Fruit fly (Drosophila melanogaster) whole organism, embryonic: Measurements from ENCODE around the gene glob1.

ENCODE experiments used
- Aef1 ChIP-seq: fragments of 200-800 bp; sonication (Bioruptor generic); IDR thresholded peaks from 3 replicates; pipeline ENCODE4 v1.3.6; 2022; ENCODE audit warnings: missing biosample characterization, missing genetic modification characterization
- Asciz ChIP-seq: fragments of 200-800 bp; sonication (Bioruptor generic); optimal IDR thresholded peaks from 2 replicates; lab custom pipeline; 2017; ENCODE audit warnings: missing biosample characterization, mild to moderate bottlenecking, missing genetic modification characterization, missing genetic modification reagents
- CG1024 ChIP-seq: fragments of 200-800 bp; sonication (Bioruptor generic); IDR thresholded peaks from 2 replicates; pipeline ENCODE4 v1.3.6; 2022; ENCODE audit warnings: missing biosample characterization, missing genetic modification characterization
- CG11504 ChIP-seq: fragments of 200-800 bp; sonication (Bioruptor generic); optimal IDR thresholded peaks from 3 replicates; lab custom pipeline; 2019; ENCODE audit warnings: missing biosample characterization, mild to moderate bottlenecking, missing genetic modification characterization, moderate library complexity
- CG12236 ChIP-seq: fragments of 200-800 bp; sonication (Bioruptor generic); optimal IDR thresholded peaks from 2 replicates; lab custom pipeline; 2016; ENCODE audit warnings: missing biosample characterization, missing genetic modification characterization
- CG1233 ChIP-seq: fragments of 200-800 bp; sonication (Bioruptor generic); optimal IDR thresholded peaks from 4 replicates; lab custom pipeline; 2018; ENCODE audit warnings: missing biosample characterization, mild to moderate bottlenecking, missing genetic modification characterization
- CG12744 ChIP-seq: fragments of 200-800 bp; sonication (Bioruptor generic); optimal IDR thresholded peaks from 2 replicates; lab custom pipeline; 2016; ENCODE audit warnings: missing biosample characterization, missing genetic modification characterization
- CG13296 ChIP-seq: fragments of 200-800 bp; sonication (Bioruptor generic); optimal IDR thresholded peaks from 3 replicates; lab custom pipeline; 2018; ENCODE audit warnings: missing biosample characterization, mild to moderate bottlenecking, missing genetic modification characterization
- CG14710 ChIP-seq: fragments of 200-800 bp; sonication (Bioruptor generic); optimal IDR thresholded peaks from 3 replicates; lab custom pipeline; 2019; ENCODE audit warnings: missing biosample characterization, mild to moderate bottlenecking, missing genetic modification characterization, moderate library complexity
- CG14860 ChIP-seq: fragments of 200-800 bp; sonication (Bioruptor generic); IDR thresholded peaks from 3 replicates; pipeline ENCODE4 v1.3.6; 2022; ENCODE audit warnings: missing biosample characterization, missing genetic modification characterization; ENCODE audit not compliant: partially characterized antibody
- CG17361 ChIP-seq: fragments of 200-800 bp; sonication (Bioruptor generic); IDR thresholded peaks from 3 replicates; pipeline ENCODE4 v1.3.6; 2022; ENCODE audit warnings: missing biosample characterization, missing genetic modification characterization
- CG18011 ChIP-seq: fragments of 200-800 bp; sonication (Bioruptor generic); optimal IDR thresholded peaks from 2 replicates; lab custom pipeline; 2017; ENCODE audit warnings: missing biosample characterization, missing genetic modification characterization, mild to moderate bottlenecking, moderate library complexity, missing genotype
- CG18262 ChIP-seq: fragments of 200-800 bp; optimal IDR thresholded peaks from 3 replicates; lab custom pipeline; 2019; ENCODE audit warnings: missing biosample characterization, mild to moderate bottlenecking, missing genetic modification characterization, moderate library complexity
- CG2202 ChIP-seq: fragments of 200-800 bp; sonication (Bioruptor generic); optimal IDR thresholded peaks from 2 replicates; lab custom pipeline; 2018; ENCODE audit warnings: missing biosample characterization, mild to moderate bottlenecking, missing genetic modification characterization
- CG32532 ChIP-seq: fragments of 200-800 bp; sonication (Bioruptor generic); IDR thresholded peaks from 2 replicates; pipeline ENCODE4 v1.3.6; 2022; ENCODE audit warnings: missing biosample characterization, missing genetic modification characterization
- CG3995 ChIP-seq: fragments of 200-800 bp; sonication (Bioruptor generic); optimal IDR thresholded peaks from 3 replicates; lab custom pipeline; 2016; ENCODE audit warnings: missing biosample characterization, missing genetic modification characterization
- CG4404 ChIP-seq: fragments of 200-800 bp; sonication (Bioruptor generic); IDR thresholded peaks from 2 replicates; pipeline ENCODE4 v1.3.6; 2022; ENCODE audit warnings: missing biosample characterization, missing genetic modification characterization
- CG4424 ChIP-seq: fragments of 200-800 bp; sonication (Bioruptor generic); optimal IDR thresholded peaks from 3 replicates; lab custom pipeline; 2016; ENCODE audit warnings: missing biosample characterization, missing genetic modification characterization
- CG5245 ChIP-seq: fragments of 200-800 bp; sonication (Bioruptor generic); optimal IDR thresholded peaks from 3 replicates; lab custom pipeline; 2016; ENCODE audit warnings: missing biosample characterization, missing genetic modification characterization
- CG7271 ChIP-seq: fragments of 200-800 bp; sonication (Bioruptor generic); optimal IDR thresholded peaks from 2 replicates; lab custom pipeline; 2018; ENCODE audit warnings: missing biosample characterization, mild to moderate bottlenecking, missing genetic modification characterization, moderate library complexity
- CG8281 ChIP-seq: fragments of 200-800 bp; sonication (Bioruptor generic); optimal IDR thresholded peaks from 2 replicates; lab custom pipeline; 2018; ENCODE audit warnings: missing biosample characterization, mild to moderate bottlenecking, missing genetic modification characterization, moderate library complexity
- CG8924 ChIP-seq: fragments of 200-800 bp; optimal IDR thresholded peaks from 3 replicates; lab custom pipeline; 2019; ENCODE audit warnings: missing biosample characterization, mild to moderate bottlenecking, missing genetic modification characterization, moderate library complexity
- CTCF ChIP-seq: fragments of 200-800 bp; sonication (Bioruptor generic); optimal IDR thresholded peaks from 2 replicates; lab custom pipeline; 2017; ENCODE audit warnings: missing biosample characterization, mild to moderate bottlenecking, missing genetic modification characterization, moderate library complexity
- Jarid2 ChIP-seq: fragments of 200-800 bp; sonication (Bioruptor generic); optimal IDR thresholded peaks from 3 replicates; lab custom pipeline; 2017; ENCODE audit warnings: mild to moderate bottlenecking, missing biosample characterization, missing genetic modification reagents, missing genetic modification characterization
- Optix ChIP-seq: fragments of 200-800 bp; sonication (Bioruptor generic); IDR thresholded peaks from 3 replicates; pipeline ENCODE4 v1.3.6; 2022; ENCODE audit warnings: missing biosample characterization, missing genetic modification characterization
- Ravus ChIP-seq: fragments of 200-800 bp; sonication (Bioruptor generic); IDR thresholded peaks from 2 replicates; pipeline ENCODE4 v1.3.6; 2022; ENCODE audit warnings: missing biosample characterization, missing genetic modification characterization
- Ssrp ChIP-seq: fragments of 200-800 bp; sonication (Bioruptor generic); optimal IDR thresholded peaks from 2 replicates; lab custom pipeline; 2018; ENCODE audit warnings: missing biosample characterization, mild to moderate bottlenecking, missing genetic modification characterization, moderate library complexity
- Trl ChIP-seq, 3 experiments: fragments of >200 bp in 2 of 3; fragments of 200-800 bp in 1 of 3; sonication (Bioruptor generic) in 1 of 3; optimal IDR thresholded peaks; 2 replicates in 1 of 3; 3 replicates in 2 of 3; lab custom pipeline; 2016 to 2017; ENCODE audit warnings: missing biosample characterization in 1 of 3, missing genetic modification characterization in 1 of 3
- ac ChIP-seq: fragments of 200-800 bp; sonication (Bioruptor generic); optimal IDR thresholded peaks from 3 replicates; lab custom pipeline; 2017; ENCODE audit warnings: missing biosample characterization, mild to moderate bottlenecking, missing genetic modification characterization
- bcd ChIP-seq: fragments of 200-800 bp; sonication (Bioruptor generic); optimal IDR thresholded peaks from 2 replicates; lab custom pipeline; 2017; ENCODE audit warnings: missing biosample characterization, mild to moderate bottlenecking, missing genetic modification characterization
- bsh ChIP-seq, 2 experiments: fragments of 200-800 bp; sonication (Bioruptor generic); optimal IDR thresholded peaks; 2 replicates each; lab custom pipeline; 2017 to 2018; ENCODE audit warnings: mild to moderate bottlenecking in 2 of 2, missing biosample characterization in 2 of 2, missing genetic modification characterization in 2 of 2, moderate library complexity in 1 of 2
- dan ChIP-seq: fragments of 200-800 bp; sonication (Bioruptor generic); IDR thresholded peaks from 2 replicates; pipeline ENCODE4 v1.3.6; 2022; ENCODE audit warnings: missing biosample characterization, missing genetic modification characterization
- dysf ChIP-seq: fragments of 200-800 bp; sonication (Bioruptor generic); IDR thresholded peaks from 3 replicates; pipeline ENCODE4 v1.3.6; 2022; ENCODE audit warnings: missing biosample characterization, missing genetic modification characterization
- fd64A ChIP-seq: fragments of 200-800 bp; sonication (Bioruptor generic); optimal IDR thresholded peaks from 3 replicates; lab custom pipeline; 2018; ENCODE audit warnings: missing biosample characterization, mild to moderate bottlenecking, missing genetic modification characterization
- gcm ChIP-seq: fragments of 200-800 bp; sonication (Bioruptor generic); optimal IDR thresholded peaks from 2 replicates; lab custom pipeline; 2019; ENCODE audit warnings: missing biosample characterization, mild to moderate bottlenecking, missing genetic modification characterization, moderate library complexity
- gem ChIP-seq: fragments of 200-800 bp; sonication (Bioruptor generic); optimal IDR thresholded peaks from 2 replicates; lab custom pipeline; 2019; ENCODE audit warnings: missing biosample characterization, mild to moderate bottlenecking, missing genetic modification characterization, moderate library complexity
- inv ChIP-seq: fragments of 200-800 bp; sonication (Bioruptor generic); IDR thresholded peaks from 2 replicates; pipeline ENCODE4 v1.3.6; 2022; ENCODE audit warnings: missing biosample characterization, missing genetic modification characterization; ENCODE audit not compliant: partially characterized antibody
- peb ChIP-seq: fragments of 200-800 bp; sonication (Bioruptor generic); IDR thresholded peaks from 2 replicates; pipeline ENCODE4 v1.3.6; 2022; ENCODE audit warnings: missing biosample characterization, missing genetic modification characterization
- phol ChIP-seq: fragments of 200-800 bp; sonication (Bioruptor generic); optimal IDR thresholded peaks from 3 replicates; lab custom pipeline; 2018; ENCODE audit warnings: missing biosample characterization, mild to moderate bottlenecking, missing genetic modification characterization, moderate library complexity
- pita ChIP-seq: fragments of 200-800 bp; sonication (Bioruptor generic); optimal IDR thresholded peaks from 2 replicates; lab custom pipeline; 2017; ENCODE audit warnings: missing biosample characterization, mild to moderate bottlenecking, missing genetic modification characterization
- pros ChIP-seq: fragments of 200-800 bp; sonication (Bioruptor generic); optimal IDR thresholded peaks from 3 replicates; lab custom pipeline; 2019; ENCODE audit warnings: missing biosample characterization, mild to moderate bottlenecking, missing genetic modification characterization, moderate library complexity
- pzg ChIP-seq: fragments of 200-800 bp; sonication (Bioruptor generic); optimal IDR thresholded peaks from 3 replicates; lab custom pipeline; 2018; ENCODE audit warnings: missing biosample characterization, mild to moderate bottlenecking, missing genetic modification characterization, moderate library complexity
- repo ChIP-seq: fragments of 200-800 bp; sonication (Bioruptor generic); optimal IDR thresholded peaks from 2 replicates; lab custom pipeline; 2016; ENCODE audit warnings: missing biosample characterization, missing genetic modification characterization
- sd ChIP-seq: fragments of 200-800 bp; sonication (Bioruptor generic); optimal IDR thresholded peaks from 3 replicates; lab custom pipeline; 2018; ENCODE audit warnings: missing biosample characterization, mild to moderate bottlenecking, missing genetic modification characterization, moderate library complexity
- sens ChIP-seq: fragments of 200-800 bp; sonication (Bioruptor generic); peaks from one replicate; lab custom pipeline; 2016; ENCODE audit warnings: missing biosample characterization, missing genetic modification characterization
- sens-2 ChIP-seq: fragments of 200-800 bp; sonication (Bioruptor generic); IDR thresholded peaks from 2 replicates; pipeline ENCODE4 v1.3.6; 2022; ENCODE audit warnings: missing biosample characterization, missing genetic modification characterization
- sr ChIP-seq: fragments of 200-800 bp; sonication (Bioruptor generic); IDR thresholded peaks from 3 replicates; pipeline ENCODE4 v1.3.6; 2022; ENCODE audit warnings: missing biosample characterization, missing genetic modification characterization
- vvl ChIP-seq: fragments of 200-800 bp; sonication (Bioruptor generic); IDR thresholded peaks from 2 replicates; pipeline ENCODE4 v1.3.6; 2022; ENCODE audit warnings: missing biosample characterization, missing genetic modification characterization
- zen ChIP-seq: fragments of 200-800 bp; sonication (Bioruptor generic); optimal IDR thresholded peaks from 3 replicates; lab custom pipeline; 2018; ENCODE audit warnings: missing biosample characterization, mild to moderate bottlenecking, missing genetic modification characterization, moderate library complexity

glob1 gene

dm6 chr3R:15919367-15920228 lies 15.2 kb upstream of the glob1 start (continued):
- TF ChIP-seq Asciz (GFP tag; lab: Kevin White, UChicago) (no peak), Optix (GFP tag; lab: Robert Waterston, UW) (0 out of 3 replicates have a peak, but pooled peaks have one; percentile 31), CTCF (GFP tag; lab: Kevin White, UChicago) (no peak), sr (GFP tag; lab: Robert Waterston, UW) (no peak), gem (tag; lab: Kevin White, UChicago) (no peak), CG11504 (peak; percentile 25), pita (GFP tag; lab: Kevin White, UChicago) (no peak), pros (peak; percentile 88), CG4404 (GFP tag; lab: Robert Waterston, UW) (no peak), dan (GFP tag; lab: Robert Waterston, UW) (no peak), sd (tag; lab: Kevin White, UChicago) (peak; percentile 98), CG5245 (GFP tag; lab: Kevin White, UChicago) (no peak), pzg (GFP tag; lab: Kevin White, UChicago) (no peak), CG2202 (peak; percentile 18), CG12236 (GFP tag; lab: Kevin White, UChicago) (no peak), CG18011 (GFP tag; lab: Kevin White, UChicago) (no peak), CG13296 (GFP tag; lab: Kevin White, UChicago) (no peak), Ssrp (tag; lab: Kevin White, UChicago) (peak; percentile 7), CG8924 (tag; lab: Kevin White, UChicago) (no peak), phol (tag; lab: Kevin White, UChicago) (no peak), CG7271 (tag; lab: Kevin White, UChicago) (no peak), CG12744 (GFP tag; lab: Kevin White, UChicago) (no peak), Aef1 (GFP tag; lab: Robert Waterston, UW) (no peak), CG1233 (GFP tag; lab: Kevin White, UChicago) (no peak), CG4424 (no peak), vvl (GFP tag; lab: Robert Waterston, UW) (peak; percentile 8; the same call in 1 of the 2 replicates), zen (no peak), bcd (GFP tag; lab: Kevin White, UChicago) (no peak), sens (peak; percentile 48), ac (GFP tag; lab: Kevin White, UChicago) (no peak), CG14710 (tag; lab: Kevin White, UChicago) (no peak), CG18262 (tag; lab: Kevin White, UChicago) (no peak), bsh (GFP tag; optimal IDR thresholded peaks at IDR 0.05; lab: Kevin White, UChicago) (peak in 1 of 2 experiments; percentile 90), fd64A (GFP tag; lab: Kevin White, UChicago) (no peak), Trl (optimal IDR thresholded peaks at IDR 0.05; lab: Kevin White, UChicago) (peak; percentile 66 to 72), Trl (GFP tag; optimal IDR thresholded peaks at IDR 0.05; lab: Kevin White, UChicago) (no peak), gcm (no peak), Jarid2 (GFP tag; lab: Kevin White, UChicago) (no peak), sens-2 (GFP tag; lab: Robert Waterston, UW) (no peak), dysf (GFP tag; lab: Robert Waterston, UW) (no peak), inv (no peak), Ravus (GFP tag; lab: Robert Waterston, UW) (no peak), CG17361 (no peak), repo (no peak), CG32532 (peak; percentile 27; the same call in 1 of the 2 replicates), CG1024 (GFP tag; lab: Robert Waterston, UW) (no peak), peb (no peak), CG14860 (GFP tag; lab: Robert Waterston, UW) (no peak), CG3995 (GFP tag; lab: Kevin White, UChicago) (no peak), CG8281 (tag; lab: Kevin White, UChicago) (no peak)
